Fruit fly (Drosophila melanogaster): ENCODE measurements around the gene fax.

- TF ChIP-seq CG14655 (GFP tag; optimal IDR thresholded peaks at IDR 0.05) (no peak), CG10348 (GFP tag; IDR thresholded peaks at IDR 0.05) (no peak)
Observed at dm6 chr3L:16381184-16381797, 30.3 kb downstream of the fax start, which contains the start of gene Agpat4.
